Worm (Caenorhabditis elegans) whole organism, early embryonic: ENCODE results near the gene W01G7.4.

Experiments used
- aly-1 ChIP-seq: sonication (generic microtip); optimal IDR thresholded peaks from 2 replicates; lab custom pipeline; 2016; ENCODE audit warnings: missing genetic modification characterization, missing compliant biosample characterization
- flt-1 ChIP-seq: fragments of 200-800 bp; sonication (Bioruptor generic); IDR thresholded peaks from 2 replicates; pipeline ENCODE4 v1.3.6; 2022; ENCODE audit warnings: missing genetic modification characterization, missing compliant biosample characterization
- pes-1 ChIP-seq: fragments of 200-800 bp; sonication (Bioruptor generic); IDR thresholded peaks from 2 replicates; pipeline ENCODE4 v1.3.6; 2022; ENCODE audit warnings: missing genetic modification reagents, missing genetic modification characterization, missing compliant biosample characterization
- scrt-1 ChIP-seq: fragments of 200-800 bp; sonication (Bioruptor generic); IDR thresholded peaks from 2 replicates; pipeline ENCODE4 v1.3.6; 2022; ENCODE audit warnings: missing genetic modification characterization, missing compliant biosample characterization
- tra-4 ChIP-seq: sonication (generic microtip); optimal IDR thresholded peaks from 2 replicates; lab custom pipeline; 2017; ENCODE audit warnings: missing genetic modification characterization, missing compliant biosample characterization

DNA sequence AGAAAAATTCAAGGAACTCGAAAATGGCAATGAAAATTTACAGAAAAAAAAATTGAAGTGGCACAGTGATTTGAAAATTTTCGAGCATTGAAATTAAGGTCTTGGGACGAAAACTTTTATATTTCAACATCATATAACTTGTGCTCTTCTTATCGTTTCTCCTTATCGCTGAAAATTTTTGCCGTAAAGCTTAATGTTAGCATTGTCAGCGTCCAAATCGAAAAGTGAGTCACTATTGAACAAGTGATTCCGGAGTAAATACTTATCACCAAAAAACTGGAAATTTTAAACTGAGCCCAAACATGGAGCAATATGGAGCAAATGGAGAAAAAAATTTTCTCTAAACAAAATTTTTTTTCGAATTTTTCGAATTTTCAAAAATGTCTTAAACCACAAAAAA is 4.8 kb upstream of the W01G7.4 start:
- TF ChIP-seq aly-1 (tag; lab: Kevin White, UChicago), result no peak
- TF ChIP-seq flt-1 (GFP tag; lab: Robert Waterston, UW), result no peak
- no peak for TF ChIP-seq scrt-1 (GFP tag; lab: Robert Waterston, UW)
- no peak for TF ChIP-seq pes-1 (GFP tag; lab: Robert Waterston, UW)
- no peak for TF ChIP-seq tra-4 (tag; lab: Kevin White, UChicago)
